Worm (Caenorhabditis elegans): ENCODE data around the gene Y66D12A.1.

Gene Y66D12A.1

ce11 chrIII:11631111-11631510 is 23.1 kb downstream of the Y66D12A.1 start:
- TF ChIP-seq ama-1 (optimal IDR thresholded peaks at IDR 0.05): no peak
- TF ChIP-seq unc-3 (GFP tag; conservative IDR thresholded peaks at IDR 0.05): no peak
- no peak for TF ChIP-seq unc-3 (tag; optimal IDR thresholded peaks at IDR 0.05)
- no peak for TF ChIP-seq mec-3 (tag; optimal IDR thresholded peaks at IDR 0.05; ENCODE audit: borderline replicate concordance)
- no peak for TF ChIP-seq pat-9 (tag; optimal IDR thresholded peaks at IDR 0.05)
- no peak for TF ChIP-seq K09A11.1 (tag; optimal IDR thresholded peaks at IDR 0.05; ENCODE audit: insufficient read depth)
- TF ChIP-seq nhr-232 (tag; optimal IDR thresholded peaks at IDR 0.05): no peak
- TF ChIP-seq Y22D7AL.16 (tag; optimal IDR thresholded peaks at IDR 0.05): no peak
- no peak for TF ChIP-seq tbx-2 (tag; optimal IDR thresholded peaks at IDR 0.05)
- no peak for TF ChIP-seq elt-2 (tag; optimal IDR thresholded peaks at IDR 0.05)
- no peak for TF ChIP-seq zip-5 (tag; optimal IDR thresholded peaks at IDR 0.05)
- no peak for TF ChIP-seq unc-86 (tag; optimal IDR thresholded peaks at IDR 0.05)
- TF ChIP-seq F13H6.1 (tag; optimal IDR thresholded peaks at IDR 0.05): no peak
- TF ChIP-seq eyg-1 (tag; optimal IDR thresholded peaks at IDR 0.05): no peak
- no peak for TF ChIP-seq fkh-10 (GFP tag; optimal IDR thresholded peaks at IDR 0.05)
- TF ChIP-seq lin-11 (tag; optimal IDR thresholded peaks at IDR 0.05): no peak
- TF ChIP-seq K02D7.2 (tag; optimal IDR thresholded peaks at IDR 0.05): no peak

DNA sequence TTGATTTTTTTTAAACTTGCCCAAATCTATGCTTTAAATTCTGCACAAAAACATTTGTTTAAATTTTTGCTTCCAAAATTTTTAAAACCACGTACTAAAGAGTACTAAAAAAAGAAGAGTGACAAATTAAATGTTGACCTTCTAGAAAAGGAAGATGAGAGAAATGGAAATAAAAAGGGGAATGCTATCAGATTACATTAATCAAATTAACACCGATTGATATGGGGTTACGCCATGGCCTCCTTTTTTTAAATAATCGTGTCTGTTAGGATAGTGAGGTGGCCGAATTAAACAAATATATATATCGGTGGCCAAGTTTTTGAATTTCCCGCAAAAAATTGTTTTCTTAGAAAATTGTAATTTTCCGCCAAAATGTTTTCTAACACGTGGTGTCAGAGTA is 24.4 kb downstream of the Y66D12A.1 start:
- no peak for TF ChIP-seq lin-11 (tag; optimal IDR thresholded peaks at IDR 0.05)
- no peak for TF ChIP-seq ceh-34 (tag; optimal IDR thresholded peaks at IDR 0.05)
- no peak for TF ChIP-seq fkh-6 (tag; optimal IDR thresholded peaks at IDR 0.05)
- TF ChIP-seq sox-4 (tag; optimal IDR thresholded peaks at IDR 0.05): no peak
- TF ChIP-seq ama-1 (optimal IDR thresholded peaks at IDR 0.05): no peak
- no peak for TF ChIP-seq gmeb-2 (tag; optimal IDR thresholded peaks at IDR 0.05)
- TF ChIP-seq elt-2 (tag; optimal IDR thresholded peaks at IDR 0.05): no peak
- no peak for TF ChIP-seq ceh-19 (GFP tag; optimal IDR thresholded peaks at IDR 0.05)

DNA sequence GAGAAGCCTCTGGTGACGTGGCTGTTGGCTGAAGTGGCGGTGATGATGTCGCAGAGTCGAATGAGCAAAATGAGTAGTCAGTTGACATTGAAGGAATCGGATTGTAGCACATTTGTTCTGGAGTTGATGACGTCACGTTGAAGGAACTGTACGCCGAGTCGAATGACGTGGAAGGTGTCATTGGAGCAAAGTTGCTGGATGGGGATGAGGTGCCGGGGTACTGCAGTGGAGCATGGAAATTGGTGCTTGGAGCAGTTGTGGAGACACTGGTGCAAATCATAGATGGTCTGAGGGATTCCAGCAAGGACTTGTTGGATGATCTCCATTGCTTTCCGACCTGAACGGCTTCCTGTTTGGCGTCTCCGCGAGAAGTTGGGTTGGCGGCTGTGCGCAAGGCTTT is 25.5 kb downstream of the Y66D12A.1 start:
- TF ChIP-seq lin-11 (tag; optimal IDR thresholded peaks at IDR 0.05) (no peak), tbx-7 (tag; optimal IDR thresholded peaks at IDR 0.05) (no peak), tbx-2 (tag; optimal IDR thresholded peaks at IDR 0.05) (no peak), gmeb-2 (tag; optimal IDR thresholded peaks at IDR 0.05) (no peak), sdc-2 (tag; optimal IDR thresholded peaks at IDR 0.05) (no peak), nhr-232 (tag; optimal IDR thresholded peaks at IDR 0.05) (no peak), pha-4 (tag; optimal IDR thresholded peaks at IDR 0.05) (no peak), ceh-14 (tag; optimal IDR thresholded peaks at IDR 0.05) (no peak), dmd-4 (tag; optimal IDR thresholded peaks at IDR 0.05; ENCODE audit: borderline replicate concordance) (no peak), ceh-45 (GFP tag; IDR thresholded peaks at IDR 0.05) (no peak), ttx-3 (tag; optimal IDR thresholded peaks at IDR 0.05) (no peak), mec-3 (tag; optimal IDR thresholded peaks at IDR 0.05; ENCODE audit: borderline replicate concordance) (no peak), ceh-24 (tag; optimal IDR thresholded peaks at IDR 0.05) (no peak), hlh-30 (tag; optimal IDR thresholded peaks at IDR 0.05; ENCODE audit: insufficient read depth) (no peak), pag-3 (tag; optimal IDR thresholded peaks at IDR 0.05; ENCODE audit: borderline replicate concordance) (no peak), sox-4 (tag; optimal IDR thresholded peaks at IDR 0.05) (no peak), C38D4.7 (GFP tag; optimal IDR thresholded peaks at IDR 0.05) (no peak), ceh-2 (tag; optimal IDR thresholded peaks at IDR 0.05) (no peak), pat-9 (tag; optimal IDR thresholded peaks at IDR 0.05) (no peak), unc-3 (GFP tag; conservative IDR thresholded peaks at IDR 0.05) (no peak), unc-3 (tag; optimal IDR thresholded peaks at IDR 0.05) (no peak)

- no peak for TF ChIP-seq pha-4 (tag; optimal IDR thresholded peaks at IDR 0.05)
- TF ChIP-seq dve-1 (tag; optimal IDR thresholded peaks at IDR 0.05): peak; percentile 51
These were observed 27.0 kb downstream of the Y66D12A.1 start for ce11 chrIII:11635000-11635399.

- TF ChIP-seq syd-9 (tag; optimal IDR thresholded peaks at IDR 0.05): no peak
- no peak for TF ChIP-seq mec-3 (tag; optimal IDR thresholded peaks at IDR 0.05; ENCODE audit: borderline replicate concordance)
- TF ChIP-seq ceh-14 (tag; optimal IDR thresholded peaks at IDR 0.05): no peak
These were observed 28.8 kb downstream of the Y66D12A.1 start, which contains the start of gene tbx-33 for ce11 chrIII:11636740-11637139. tbx-33 (minus strand) TSS chrIII:11636840.
